Fruit fly (Drosophila melanogaster) S2 (cell line): ENCODE data around the gene Cad88C.

Experiments
- CG8478 ChIP-seq: fragments of >200 bp; optimal IDR thresholded peaks from 2 replicates; lab custom pipeline; 2018
- CTCF ChIP-seq, 2 experiments: fragments of >200 bp; optimal IDR thresholded peaks; 2 replicates each; lab custom pipeline; 2018

DNA sequence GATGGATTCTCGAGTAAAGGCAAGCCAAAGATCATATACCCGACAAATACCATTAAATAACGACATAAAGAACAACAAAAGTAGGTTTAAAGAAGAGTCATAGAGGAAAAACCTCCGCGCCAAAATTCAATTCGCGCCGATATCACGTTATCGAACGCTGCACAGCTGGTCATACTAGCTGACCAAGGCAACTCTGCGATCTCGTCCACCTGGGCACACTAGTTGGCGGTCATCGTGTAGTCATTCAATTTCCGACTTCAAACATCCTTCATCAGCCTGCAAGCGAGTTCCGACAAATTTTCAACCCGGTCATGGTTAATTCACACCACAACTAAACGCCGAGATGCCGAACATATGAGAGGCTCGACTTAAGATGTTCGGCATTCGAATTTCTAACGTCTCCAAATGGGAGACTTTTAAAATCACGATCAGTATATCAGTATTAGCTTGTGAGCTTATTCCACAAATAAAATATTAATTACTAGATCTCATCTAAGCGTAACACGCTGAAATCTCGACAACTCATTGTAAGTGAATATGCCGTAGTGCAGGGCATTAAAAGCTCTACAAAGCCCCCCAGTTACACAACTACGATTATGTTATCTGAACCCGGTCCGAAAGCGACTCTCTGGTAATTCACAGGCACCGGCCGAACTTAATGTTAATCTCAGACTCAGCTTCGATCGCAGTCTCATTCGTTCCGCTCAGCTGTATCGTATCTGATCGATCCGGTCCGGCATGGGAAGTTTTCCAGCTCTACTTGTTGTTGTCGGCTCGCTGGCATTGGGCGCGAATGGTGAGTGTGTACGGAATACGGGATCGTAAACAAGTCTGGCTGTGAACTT lies 26.7 kb downstream of the Cad88C start, which contains the start of gene CG3505:
- TF ChIP-seq CTCF (optimal IDR thresholded peaks at IDR 0.05; lab: Kevin White, UChicago) = no peak
- TF ChIP-seq CG8478 (lab: Kevin White, UChicago) = no peak
